Fruit fly (Drosophila melanogaster) whole organism, embryonic: ENCODE data around the gene Gorab.

Source experiments
- ATbp ChIP-seq: fragments of 200-800 bp; sonication (Bioruptor generic); optimal IDR thresholded peaks from 2 replicates; lab custom pipeline; 2017; ENCODE audit warnings: missing biosample characterization, mild to moderate bottlenecking, missing genetic modification characterization, missing genetic modification reagents
- CG11560 ChIP-seq: fragments of 200-800 bp; sonication (Bioruptor generic); IDR thresholded peaks from 3 replicates; pipeline ENCODE4 v1.3.6; 2022; ENCODE audit warnings: missing biosample characterization, missing genetic modification characterization
- CG1233 ChIP-seq: fragments of 200-800 bp; sonication (Bioruptor generic); optimal IDR thresholded peaks from 4 replicates; lab custom pipeline; 2018; ENCODE audit warnings: missing biosample characterization, mild to moderate bottlenecking, missing genetic modification characterization
- CG12659 ChIP-seq: fragments of 200-800 bp; sonication (Bioruptor generic); optimal IDR thresholded peaks from 3 replicates; lab custom pipeline; 2017; ENCODE audit warnings: mild to moderate bottlenecking, missing biosample characterization, missing genetic modification reagents, missing genetic modification characterization
- CG12942 ChIP-seq: fragments of 200-800 bp; sonication (Bioruptor generic); optimal IDR thresholded peaks from 3 replicates; lab custom pipeline; 2016; ENCODE audit warnings: missing biosample characterization, missing genetic modification characterization
- CG13624 ChIP-seq: fragments of 200-800 bp; sonication (Bioruptor generic); optimal IDR thresholded peaks from 2 replicates; lab custom pipeline; 2016; ENCODE audit warnings: missing biosample characterization, missing genetic modification characterization
- CG1529 ChIP-seq: fragments of 200-800 bp; sonication (Bioruptor generic); optimal IDR thresholded peaks from 3 replicates; lab custom pipeline; 2018; ENCODE audit warnings: missing biosample characterization, missing genetic modification characterization
- CG16863 ChIP-seq: fragments of 200-800 bp; sonication (Bioruptor generic); optimal IDR thresholded peaks from 3 replicates; lab custom pipeline; 2016; ENCODE audit warnings: missing biosample characterization, missing genetic modification characterization
- CG17186 ChIP-seq: fragments of 200-800 bp; sonication (Bioruptor generic); optimal IDR thresholded peaks from 3 replicates; lab custom pipeline; 2017; ENCODE audit warnings: missing biosample characterization, missing genetic modification reagents, missing genetic modification characterization
- CG18619 ChIP-seq: fragments of 200-800 bp; sonication (Bioruptor generic); optimal IDR thresholded peaks from 3 replicates; lab custom pipeline; 2017; ENCODE audit warnings: missing biosample characterization, mild to moderate bottlenecking, missing genetic modification characterization
- CG2116 ChIP-seq: fragments of 200-800 bp; sonication (Bioruptor generic); optimal IDR thresholded peaks from 3 replicates; lab custom pipeline; 2018; ENCODE audit warnings: missing biosample characterization, mild to moderate bottlenecking, missing genetic modification characterization
- CG33213 ChIP-seq: fragments of 200-800 bp; sonication (Bioruptor generic); optimal IDR thresholded peaks from 3 replicates; lab custom pipeline; 2016; ENCODE audit warnings: missing biosample characterization, missing genetic modification characterization
- CG4360 ChIP-seq: fragments of 200-800 bp; sonication (Bioruptor generic); IDR thresholded peaks from 2 replicates; pipeline ENCODE4 v1.3.6; 2022; ENCODE audit warnings: missing biosample characterization, missing genetic modification characterization
- CG4707 ChIP-seq: fragments of 200-800 bp; sonication (Bioruptor generic); optimal IDR thresholded peaks from 2 replicates; lab custom pipeline; 2018; ENCODE audit warnings: missing biosample characterization, mild to moderate bottlenecking, missing genetic modification characterization, moderate library complexity
- CG7372 ChIP-seq: fragments of 200-800 bp; sonication (Bioruptor generic); IDR thresholded peaks from 2 replicates; pipeline ENCODE4 v1.3.6; 2022; ENCODE audit warnings: missing biosample characterization, missing genetic modification characterization
- CG7745 ChIP-seq: fragments of 200-800 bp; sonication (Bioruptor generic); optimal IDR thresholded peaks from 2 replicates; lab custom pipeline; 2018; ENCODE audit warnings: missing biosample characterization, mild to moderate bottlenecking, missing genetic modification characterization, moderate library complexity
- CG7963 ChIP-seq: fragments of 200-800 bp; sonication (Bioruptor generic); IDR thresholded peaks from 3 replicates; pipeline ENCODE4 v1.3.6; 2022; ENCODE audit warnings: missing biosample characterization, missing genetic modification characterization; ENCODE audit not compliant: partially characterized antibody
- CG9727 ChIP-seq: fragments of 200-800 bp; sonication (Bioruptor generic); optimal IDR thresholded peaks from 3 replicates; lab custom pipeline; 2017; ENCODE audit warnings: missing biosample characterization, mild to moderate bottlenecking, missing genetic modification characterization
- CTCF ChIP-seq: fragments of 200-800 bp; sonication (Bioruptor generic); optimal IDR thresholded peaks from 2 replicates; lab custom pipeline; 2017; ENCODE audit warnings: missing biosample characterization, mild to moderate bottlenecking, missing genetic modification characterization, moderate library complexity
- Camta ChIP-seq: fragments of 200-800 bp; sonication (Bioruptor generic); optimal IDR thresholded peaks from 2 replicates; lab custom pipeline; 2016; ENCODE audit warnings: missing biosample characterization, missing genetic modification characterization
- Dad ChIP-seq: fragments of 200-800 bp; sonication (Bioruptor generic); optimal IDR thresholded peaks from 3 replicates; lab custom pipeline; 2016; ENCODE audit warnings: missing biosample characterization, missing genetic modification characterization
- Dip2 ChIP-seq: fragments of 200-800 bp; sonication (Bioruptor generic); IDR thresholded peaks from 2 replicates; pipeline ENCODE4 v1.3.6; 2022; ENCODE audit warnings: missing biosample characterization, missing genetic modification characterization
- Ets97D ChIP-seq: fragments of 200-800 bp; sonication (Bioruptor generic); optimal IDR thresholded peaks from 3 replicates; lab custom pipeline; 2016; ENCODE audit warnings: missing biosample characterization, missing genetic modification characterization
- H2.0 ChIP-seq: fragments of 200-800 bp; sonication (Bioruptor generic); IDR thresholded peaks from 2 replicates; pipeline ENCODE4 v1.3.6; 2022; ENCODE audit warnings: missing biosample characterization, missing genetic modification characterization
- Hmr ChIP-seq: fragments of 200-800 bp; sonication (Bioruptor generic); optimal IDR thresholded peaks from 3 replicates; lab custom pipeline; 2017; ENCODE audit warnings: mild to moderate bottlenecking, missing biosample characterization, missing genetic modification reagents, missing genetic modification characterization
- Hmx ChIP-seq: fragments of 200-800 bp; sonication (Bioruptor generic); optimal IDR thresholded peaks from 2 replicates; lab custom pipeline; 2016; ENCODE audit warnings: missing biosample characterization, missing genetic modification characterization
- Lim3 ChIP-seq: fragments of 200-800 bp; sonication (Bioruptor generic); IDR thresholded peaks from 2 replicates; pipeline ENCODE4 v1.3.6; 2022; ENCODE audit warnings: missing biosample characterization, missing genetic modification characterization
- Lpt ChIP-seq: fragments of >200 bp; optimal IDR thresholded peaks from 2 replicates; lab custom pipeline; 2018; ENCODE audit warnings: missing biosample characterization, missing genetic modification characterization
- MTF-1 ChIP-seq: fragments of 200-800 bp; sonication (Bioruptor generic); optimal IDR thresholded peaks from 2 replicates; lab custom pipeline; 2018; ENCODE audit warnings: missing biosample characterization, mild to moderate bottlenecking, missing genetic modification characterization, borderline replicate concordance
- Pdp1 ChIP-seq, 2 experiments: fragments of 200-800 bp; sonication (Bioruptor generic); optimal IDR thresholded peaks; 3 replicates each; lab custom pipeline; 2016; ENCODE audit warnings: missing biosample characterization in 2 of 2, missing genetic modification characterization in 2 of 2, mild to moderate bottlenecking in 1 of 2, moderate library complexity in 1 of 2
- Sin3A ChIP-seq: fragments of >200 bp; optimal IDR thresholded peaks from 2 replicates; lab custom pipeline; 2018
- TFAM ChIP-seq: fragments of 200-800 bp; sonication (Bioruptor generic); optimal IDR thresholded peaks from 2 replicates; lab custom pipeline; 2017; ENCODE audit warnings: missing biosample characterization, missing genetic modification characterization, inconsistent platforms
- Tbp ChIP-seq: fragments of >200 bp; optimal IDR thresholded peaks from 2 replicates; lab custom pipeline; 2018; ENCODE audit warnings: missing biosample characterization, missing genetic modification characterization
- Trl ChIP-seq, 3 experiments: fragments of >200 bp in 2 of 3; fragments of 200-800 bp in 1 of 3; sonication (Bioruptor generic) in 1 of 3; optimal IDR thresholded peaks; 2 replicates in 1 of 3; 3 replicates in 2 of 3; lab custom pipeline; 2016 to 2017; ENCODE audit warnings: missing biosample characterization in 1 of 3, missing genetic modification characterization in 1 of 3
- Vsx1 ChIP-seq: fragments of 200-800 bp; sonication (Bioruptor generic); optimal IDR thresholded peaks from 2 replicates; lab custom pipeline; 2017; ENCODE audit warnings: missing biosample characterization, mild to moderate bottlenecking, missing genetic modification characterization, missing genetic modification reagents
- YL-1 ChIP-seq: fragments of 200-800 bp; sonication (Bioruptor generic); optimal IDR thresholded peaks from 3 replicates; lab custom pipeline; 2017; ENCODE audit warnings: missing biosample characterization, mild to moderate bottlenecking, missing genetic modification characterization
- ato ChIP-seq: fragments of 200-800 bp; sonication (Bioruptor generic); IDR thresholded peaks from 2 replicates; pipeline ENCODE4 v1.3.6; 2022; ENCODE audit warnings: missing biosample characterization, missing genetic modification characterization; ENCODE audit not compliant: partially characterized antibody
- az2 ChIP-seq: fragments of 200-800 bp; sonication (Bioruptor generic); optimal IDR thresholded peaks from 3 replicates; lab custom pipeline; 2016; ENCODE audit warnings: missing biosample characterization, missing genetic modification characterization
- bsh ChIP-seq, 2 experiments: fragments of 200-800 bp; sonication (Bioruptor generic); optimal IDR thresholded peaks; 2 replicates each; lab custom pipeline; 2017 to 2018; ENCODE audit warnings: mild to moderate bottlenecking in 2 of 2, missing biosample characterization in 2 of 2, missing genetic modification characterization in 2 of 2, moderate library complexity in 1 of 2
- caup ChIP-seq: fragments of 200-800 bp; sonication (Bioruptor generic); optimal IDR thresholded peaks from 3 replicates; lab custom pipeline; 2017; ENCODE audit warnings: missing biosample characterization, mild to moderate bottlenecking, missing genetic modification characterization, moderate library complexity; ENCODE audit not compliant: severe bottlenecking
- croc ChIP-seq: fragments of 200-800 bp; sonication (Bioruptor generic); conservative IDR thresholded peaks from 3 replicates; pipeline ENCODE4 v1.3.6; 2022; ENCODE audit warnings: missing biosample characterization, missing genetic modification characterization
- dan ChIP-seq: fragments of 200-800 bp; sonication (Bioruptor generic); IDR thresholded peaks from 2 replicates; pipeline ENCODE4 v1.3.6; 2022; ENCODE audit warnings: missing biosample characterization, missing genetic modification characterization
- eve ChIP-seq, 2 experiments: fragments of >200 bp; optimal IDR thresholded peaks; 2 replicates each; lab custom pipeline; 2017; ENCODE audit warnings: missing biosample characterization in 2 of 2, missing genetic modification characterization in 2 of 2
- fu2 ChIP-seq: fragments of 200-800 bp; sonication (Bioruptor generic); optimal IDR thresholded peaks from 2 replicates; lab custom pipeline; 2016; ENCODE audit warnings: missing biosample characterization, missing genetic modification characterization
- jumu ChIP-seq: fragments of 200-800 bp; sonication (Bioruptor generic); optimal IDR thresholded peaks from 3 replicates; lab custom pipeline; 2016; ENCODE audit warnings: missing biosample characterization, missing genetic modification characterization
- nerfin-1 ChIP-seq: fragments of 200-800 bp; sonication (Bioruptor generic); optimal IDR thresholded peaks from 3 replicates; lab custom pipeline; 2019; ENCODE audit warnings: missing biosample characterization, mild to moderate bottlenecking, missing genetic modification characterization, moderate library complexity
- pan ChIP-seq, 4 experiments: fragments of >200 bp in 3 of 4; fragments of 200-800 bp in 1 of 4; sonication (Bioruptor generic) in 1 of 4; optimal IDR thresholded peaks in 3 of 4; IDR thresholded peaks in 1 of 4; 2 replicates each; pipeline versions ENCODE4 v1.3.6 to Lab custom; 2017 to 2022; ENCODE audit warnings: missing biosample characterization in 2 of 4, missing genetic modification characterization in 2 of 4, mixed read lengths in 1 of 4
- peb ChIP-seq: fragments of 200-800 bp; sonication (Bioruptor generic); IDR thresholded peaks from 2 replicates; pipeline ENCODE4 v1.3.6; 2022; ENCODE audit warnings: missing biosample characterization, missing genetic modification characterization
- sc ChIP-seq, 3 experiments: fragments of >200 bp in 2 of 3; fragments of 200-800 bp in 1 of 3; sonication (Bioruptor generic) in 1 of 3; optimal IDR thresholded peaks; 2 replicates in 2 of 3; 3 replicates in 1 of 3; lab custom pipeline; 2017; ENCODE audit warnings: mild to moderate bottlenecking in 1 of 3, missing biosample characterization in 1 of 3, missing genetic modification characterization in 1 of 3, missing genetic modification reagents in 1 of 3
- shn ChIP-seq: fragments of 200-800 bp; sonication (Bioruptor generic); optimal IDR thresholded peaks from 3 replicates; lab custom pipeline; 2016; ENCODE audit warnings: missing biosample characterization, missing genetic modification characterization

The Gorab gene

dm6 chr3L:17475979-17476393, 47.4 kb upstream of the Gorab start, which contains the start of gene CG34250 (continued):
- TF ChIP-seq Pdp1 (GFP tag; optimal IDR thresholded peaks at IDR 0.05; lab: Kevin White, UChicago) (peak in 1 of 2 experiments; percentile 2), CG7372 (GFP tag; lab: Robert Waterston, UW) (no peak), MTF-1 (GFP tag; lab: Kevin White, UChicago) (no peak), Dip2 (GFP tag; lab: Robert Waterston, UW) (no peak), Trl (optimal IDR thresholded peaks at IDR 0.05; lab: Kevin White, UChicago) (no peak), Trl (GFP tag; optimal IDR thresholded peaks at IDR 0.05; lab: Kevin White, UChicago) (no peak), CG16863 (no peak), CG9727 (GFP tag; lab: Kevin White, UChicago) (peak; percentile 31), H2.0 (GFP tag; lab: Robert Waterston, UW) (no peak), CG4360 (GFP tag; lab: Robert Waterston, UW) (no peak), Vsx1 (GFP tag; lab: Kevin White, UChicago) (peak; percentile 17), Sin3A (lab: Kevin White, UChicago) (peak; percentile 75), CG1233 (GFP tag; lab: Kevin White, UChicago) (no peak), Hmr (peak; percentile 55), bsh (GFP tag; optimal IDR thresholded peaks at IDR 0.05; lab: Kevin White, UChicago) (peak in 1 of 2 experiments; percentile 14), pan (optimal IDR thresholded peaks at IDR 0.05; lab: Kevin White, UChicago) (no peak), pan (GFP tag; optimal IDR thresholded peaks at IDR 0.05 in 1 of 2, IDR thresholded peaks at IDR 0.05 in 1 of 2) (no peak), ato (peak; percentile 11; the same call in 1 of the 2 replicates), sc (optimal IDR thresholded peaks at IDR 0.05; lab: Kevin White, UChicago) (no peak), sc (GFP tag; optimal IDR thresholded peaks at IDR 0.05; lab: Kevin White, UChicago) (no peak), CG11560 (peak; percentile 55; the same call in 1 of the 3 replicates), Lpt (no peak), Tbp (no peak), TFAM (GFP tag; lab: Kevin White, UChicago) (no peak), Lim3 (no peak), shn (GFP tag; lab: Kevin White, UChicago) (no peak), CG4707 (no peak), dan (no peak), CG33213 (GFP tag; lab: Kevin White, UChicago) (no peak), nerfin-1 (tag; lab: Kevin White, UChicago) (peak; percentile 25), Dad (GFP tag; lab: Kevin White, UChicago) (no peak), CG1529 (GFP tag; lab: Kevin White, UChicago) (no peak), Camta (GFP tag; lab: Kevin White, UChicago) (no peak), Ets97D (GFP tag; lab: Kevin White, UChicago) (peak; percentile 59), eve (GFP tag; optimal IDR thresholded peaks at IDR 0.05; lab: Kevin White, UChicago) (no peak), YL-1 (peak; percentile 75), CG18619 (GFP tag; lab: Kevin White, UChicago) (peak; percentile 46), CTCF (peak; percentile 66), jumu (GFP tag; lab: Kevin White, UChicago) (no peak), Hmx (GFP tag; lab: Kevin White, UChicago) (no peak), CG7745 (no peak), caup (GFP tag; lab: Kevin White, UChicago) (peak; percentile 31), CG13624 (GFP tag; lab: Kevin White, UChicago) (no peak), CG2116 (GFP tag; lab: Kevin White, UChicago) (peak; percentile 100), CG12942 (peak; percentile 46), CG12659 (GFP tag; lab: Kevin White, UChicago) (peak; percentile 79), az2 (GFP tag; lab: Kevin White, UChicago) (peak; percentile 18), peb (GFP tag; lab: Robert Waterston, UW) (no peak), croc (GFP tag; lab: Robert Waterston, UW) (no peak), CG7963 (GFP tag; lab: Robert Waterston, UW) (no peak), CG17186 (GFP tag; lab: Kevin White, UChicago) (peak; percentile 14), ATbp (GFP tag; lab: Kevin White, UChicago) (no peak), fu2 (GFP tag; lab: Kevin White, UChicago) (no peak)
